Worm (Caenorhabditis elegans) whole organism, midembryonic: ENCODE results near the gene C18B2.3.

Source experiments
- flt-1 ChIP-seq: fragments of 200-800 bp; sonication (Bioruptor generic); IDR thresholded peaks from 2 replicates; pipeline ENCODE4 v1.3.6; 2022; ENCODE audit warnings: missing genetic modification characterization, missing compliant biosample characterization
- med-1 ChIP-seq: sonication (generic microtip); optimal IDR thresholded peaks from 2 replicates; lab custom pipeline; 2017; ENCODE audit warnings: missing genetic modification characterization, mild to moderate bottlenecking, missing compliant biosample characterization, antibody characterized with exemption, missing genetic modification reagents; ENCODE audit not compliant: insufficient read depth
- ref-1 ChIP-seq: fragments of 200-800 bp; sonication (Bioruptor generic); conservative IDR thresholded peaks from 2 replicates; pipeline ENCODE4 v1.3.6; 2022; ENCODE audit warnings: missing genetic modification reagents, missing genetic modification characterization, missing compliant biosample characterization
- tab-1 ChIP-seq: fragments of 200-800 bp; sonication (Bioruptor generic); IDR thresholded peaks from 2 replicates; pipeline ENCODE4 v1.3.6; 2022; ENCODE audit warnings: missing genetic modification characterization, missing compliant biosample characterization
- ztf-29 ChIP-seq: fragments of 200-800 bp; sonication (Bioruptor generic); IDR thresholded peaks from 2 replicates; pipeline ENCODE4 v1.3.6; 2022; ENCODE audit warnings: missing genetic modification reagents, missing genetic modification characterization, missing compliant biosample characterization

DNA sequence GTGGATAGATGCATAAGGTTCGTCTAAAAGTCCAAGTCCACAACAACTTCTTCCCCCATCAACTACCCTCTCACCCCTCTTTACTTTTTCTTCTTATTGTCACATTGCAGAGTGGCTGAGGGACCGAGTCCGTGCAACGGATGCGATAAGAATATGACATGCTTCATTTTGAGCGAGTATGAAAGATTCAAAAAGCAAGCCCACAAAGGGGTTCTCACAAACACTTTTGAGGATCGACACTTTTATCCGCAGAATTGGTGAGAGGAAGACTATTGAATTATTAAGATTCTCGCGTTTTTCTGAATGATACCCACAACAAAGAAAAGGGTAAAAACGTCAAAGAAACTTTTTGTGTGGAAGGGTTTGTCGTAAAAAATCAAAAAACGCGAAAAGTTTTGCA is 24.0 kb downstream of the C18B2.3 start:
- TF ChIP-seq tab-1 (GFP tag; lab: Robert Waterston, UW) (no peak), ref-1 (no peak), ztf-29 (GFP tag; lab: Robert Waterston, UW) (no peak), med-1 (GFP tag; lab: Kevin White, UChicago) (no peak), flt-1 (GFP tag; lab: Robert Waterston, UW) (no peak)
